Worm (Caenorhabditis elegans) whole organism, L4 larva: ENCODE measurements around the gene rps-14.

ENCODE experiments used
- D1046.2 ChIP-seq: fragments of 200-800 bp; sonication (Bioruptor generic); IDR thresholded peaks from 2 replicates; pipeline ENCODE4 v1.3.6; 2022; ENCODE audit warnings: missing genetic modification characterization, missing compliant biosample characterization
- F10B5.3 ChIP-seq: sonication (generic microtip); optimal IDR thresholded peaks from 2 replicates; lab custom pipeline; 2016; ENCODE audit warnings: mild to moderate bottlenecking, missing genetic modification characterization, missing compliant biosample characterization
- F49E8.2 ChIP-seq: sonication (generic microtip); optimal IDR thresholded peaks from 2 replicates; lab custom pipeline; 2016; ENCODE audit warnings: missing compliant biosample characterization, mild to moderate bottlenecking, missing genetic modification characterization, borderline replicate concordance
- T20F7.1 ChIP-seq: fragments of 200-800 bp; sonication (Bioruptor generic); optimal IDR thresholded peaks from 2 replicates; lab custom pipeline; 2018; ENCODE audit warnings: mild to moderate bottlenecking, missing genetic modification characterization, missing compliant biosample characterization
- T26A8.4 ChIP-seq: fragments of 200-800 bp; sonication (Bioruptor generic); IDR thresholded peaks from 2 replicates; pipeline ENCODE4 v1.3.6; 2022; ENCODE audit warnings: missing genetic modification characterization, missing compliant biosample characterization
- Y105C5A.15 ChIP-seq: fragments of 200-800 bp; sonication (Bioruptor generic); IDR thresholded peaks from 2 replicates; pipeline ENCODE4 v1.3.6; 2022; ENCODE audit warnings: missing genetic modification characterization, missing compliant biosample characterization
- Y48G9A.11 ChIP-seq: fragments of 200-800 bp; sonication (Bioruptor generic); IDR thresholded peaks from 2 replicates; pipeline ENCODE4 v1.3.6; 2022; ENCODE audit warnings: missing genetic modification reagents, missing genetic modification characterization, missing compliant biosample characterization
- ama-1 ChIP-seq: fragments of 150-350 bp; optimal IDR thresholded peaks from 2 replicates; lab custom pipeline; 2014; ENCODE audit warnings: inconsistent platforms, mixed read lengths
- arid-1 ChIP-seq: fragments of 200-800 bp; sonication (Bioruptor generic); conservative IDR thresholded peaks from 2 replicates; pipeline ENCODE4 v1.3.6; 2022; ENCODE audit warnings: missing genetic modification reagents, missing genetic modification characterization, missing compliant biosample characterization
- ceh-28 ChIP-seq: fragments of 150-350 bp; optimal IDR thresholded peaks from 2 replicates; lab custom pipeline; 2014; ENCODE audit warnings: missing biosample characterization, missing genetic modification reagents, missing genetic modification characterization
- ceh-44 ChIP-seq: fragments of 200-800 bp; sonication (Bioruptor generic); IDR thresholded peaks from 2 replicates; pipeline ENCODE4 v1.3.6; 2022; ENCODE audit warnings: missing genetic modification reagents, missing genetic modification characterization, missing compliant biosample characterization
- ceh-82 ChIP-seq: sonication (generic microtip); optimal IDR thresholded peaks from 2 replicates; lab custom pipeline; 2017; ENCODE audit warnings: missing biosample characterization, missing genetic modification characterization
- cey-2 ChIP-seq: sonication (generic microtip); optimal IDR thresholded peaks from 3 replicates; lab custom pipeline; 2017; ENCODE audit warnings: missing genetic modification characterization, mild to moderate bottlenecking, missing compliant biosample characterization, antibody characterized with exemption, borderline replicate concordance; ENCODE audit not compliant: insufficient read depth
- ctbp-1 ChIP-seq: fragments of 200-800 bp; sonication (Bioruptor generic); IDR thresholded peaks from 2 replicates; pipeline ENCODE4 v1.3.6; 2022; ENCODE audit warnings: missing genetic modification reagents, missing genetic modification characterization, missing compliant biosample characterization
- daf-12 ChIP-seq: fragments of 150-350 bp; optimal IDR thresholded peaks from 2 replicates; lab custom pipeline; 2014; ENCODE audit warnings: missing biosample characterization, missing genetic modification reagents, missing genetic modification characterization
- daf-19 ChIP-seq: fragments of 200-800 bp; sonication (Bioruptor generic); conservative IDR thresholded peaks from 2 replicates; pipeline ENCODE4 v1.3.6; 2022; ENCODE audit warnings: missing genetic modification characterization, missing compliant biosample characterization
- daf-8 ChIP-seq: fragments of 200-800 bp; sonication (Bioruptor generic); IDR thresholded peaks from 2 replicates; pipeline ENCODE4 v1.3.6; 2022; ENCODE audit warnings: missing genetic modification characterization, missing compliant biosample characterization
- dmd-8 ChIP-seq: fragments of 200-800 bp; sonication (Bioruptor generic); IDR thresholded peaks from 2 replicates; pipeline ENCODE4 v1.3.6; 2022; ENCODE audit warnings: missing genetic modification characterization, missing compliant biosample characterization
- dpl-1 ChIP-seq: fragments of 150-350 bp; optimal IDR thresholded peaks from 2 replicates; lab custom pipeline; 2014; ENCODE audit warnings: missing biosample characterization, missing genetic modification reagents, missing genetic modification characterization
- fkh-10 ChIP-seq: fragments of 150-350 bp; optimal IDR thresholded peaks from 2 replicates; lab custom pipeline; 2014; ENCODE audit warnings: missing biosample characterization, missing genetic modification reagents, missing genetic modification characterization
- fos-1 ChIP-seq: fragments of 150-350 bp; optimal IDR thresholded peaks from 2 replicates; lab custom pipeline; 2014; ENCODE audit warnings: missing biosample characterization, missing genetic modification characterization
- jun-1 ChIP-seq: fragments of 150-350 bp; optimal IDR thresholded peaks from 2 replicates; lab custom pipeline; 2014; ENCODE audit warnings: missing biosample characterization, missing genetic modification reagents, missing genetic modification characterization
- lim-7 ChIP-seq: fragments of 200-800 bp; sonication (Bioruptor generic); IDR thresholded peaks from 2 replicates; pipeline ENCODE4 v1.3.6; 2022; ENCODE audit warnings: missing genetic modification characterization, missing compliant biosample characterization
- lin-15B ChIP-seq: fragments of 150-350 bp; sonication (generic microtip); optimal IDR thresholded peaks from 3 replicates; lab custom pipeline; 2014; ENCODE audit warnings: missing biosample characterization, missing genetic modification characterization
- lin-29 ChIP-seq: fragments of 200-800 bp; sonication (Bioruptor generic); IDR thresholded peaks from 2 replicates; pipeline ENCODE4 v1.3.6; 2022; ENCODE audit warnings: missing genetic modification reagents, missing genetic modification characterization, missing compliant biosample characterization
- lin-38 ChIP-seq: fragments of 200-800 bp; sonication (Bioruptor generic); IDR thresholded peaks from 2 replicates; pipeline ENCODE4 v1.3.6; 2022; ENCODE audit warnings: missing genetic modification reagents, missing genetic modification characterization, missing compliant biosample characterization
- lsy-2 ChIP-seq, 2 experiments: fragments of 150-350 bp in 1 of 2; sonication (generic microtip) in 1 of 2; optimal IDR thresholded peaks; 2 replicates each; lab custom pipeline; 2014 to 2017; ENCODE audit warnings: missing biosample characterization in 2 of 2, missing genetic modification characterization in 2 of 2
- madf-5 ChIP-seq, 2 experiments: fragments of 200-800 bp; sonication (Bioruptor generic); IDR thresholded peaks; 2 replicates each; pipeline ENCODE4 v1.3.6; 2022; ENCODE audit warnings: missing compliant biosample characterization in 2 of 2, missing genetic modification characterization in 2 of 2
- mdl-1 ChIP-seq, 2 experiments: fragments of 150-350 bp in 1 of 2; sonication (generic microtip) in 1 of 2; optimal IDR thresholded peaks; 2 replicates each; lab custom pipeline; 2014 to 2017; ENCODE audit warnings: missing biosample characterization in 2 of 2, missing genetic modification characterization in 2 of 2
- mes-2 ChIP-seq: sonication (generic microtip); optimal IDR thresholded peaks from 2 replicates; lab custom pipeline; 2016; ENCODE audit warnings: missing genotype, mild to moderate bottlenecking, missing genetic modification characterization, missing compliant biosample characterization; ENCODE audit not compliant: poor library complexity, severe bottlenecking
- mxl-2 ChIP-seq: fragments of 200-800 bp; sonication (Bioruptor generic); conservative IDR thresholded peaks from 2 replicates; pipeline ENCODE4 v1.3.6; 2022; ENCODE audit warnings: missing genetic modification reagents, missing genetic modification characterization, missing compliant biosample characterization
- nhr-10 ChIP-seq: fragments of 150-350 bp; optimal IDR thresholded peaks from 2 replicates; lab custom pipeline; 2014; ENCODE audit warnings: missing biosample characterization, missing genetic modification characterization
- nhr-111 ChIP-seq: fragments of 200-800 bp; sonication (Bioruptor generic); optimal IDR thresholded peaks from 2 replicates; lab custom pipeline; 2018; ENCODE audit warnings: mild to moderate bottlenecking, missing genetic modification characterization, missing compliant biosample characterization
- nhr-25 ChIP-seq: sonication (generic microtip); optimal IDR thresholded peaks from 2 replicates; lab custom pipeline; 2017; ENCODE audit warnings: missing genetic modification characterization, mild to moderate bottlenecking, missing compliant biosample characterization, antibody characterized with exemption, moderate library complexity, borderline replicate concordance; ENCODE audit not compliant: insufficient read depth
- nhr-28 ChIP-seq: fragments of 150-350 bp; optimal IDR thresholded peaks from 2 replicates; lab custom pipeline; 2014; ENCODE audit warnings: missing biosample characterization, missing genetic modification characterization
- nhr-42 ChIP-seq: fragments of 200-800 bp; sonication (Bioruptor generic); IDR thresholded peaks from 2 replicates; pipeline ENCODE4 v1.3.6; 2022; ENCODE audit warnings: missing genetic modification characterization, missing compliant biosample characterization
- nhr-6 ChIP-seq: fragments of 150-350 bp; optimal IDR thresholded peaks from 2 replicates; lab custom pipeline; 2014; ENCODE audit warnings: missing biosample characterization, missing genetic modification characterization
- nhr-76 ChIP-seq: fragments of 150-350 bp; optimal IDR thresholded peaks from 2 replicates; lab custom pipeline; 2014; ENCODE audit warnings: missing biosample characterization, missing genetic modification characterization
- pha-4 ChIP-seq, 2 experiments: fragments of 150-350 bp in 1 of 2; fragments of 200-800 bp in 1 of 2; sonication (Bioruptor generic) in 1 of 2; IDR thresholded peaks in 1 of 2; optimal IDR thresholded peaks in 1 of 2; 2 replicates each; pipeline versions ENCODE4 v1.3.6 to Lab custom; 2014 to 2022; ENCODE audit warnings: missing genetic modification characterization in 2 of 2, missing genetic modification reagents in 2 of 2, missing biosample characterization in 1 of 2, missing compliant biosample characterization in 1 of 2
- php-3 ChIP-seq: fragments of 200-800 bp; sonication (Bioruptor generic); IDR thresholded peaks from 2 replicates; pipeline ENCODE4 v1.3.6; 2022; ENCODE audit warnings: missing genetic modification reagents, missing genetic modification characterization, missing compliant biosample characterization
- pqm-1 ChIP-seq: sonication (generic microtip); optimal IDR thresholded peaks from 2 replicates; lab custom pipeline; 2017; ENCODE audit warnings: missing biosample characterization, missing genetic modification characterization
- sdz-12 ChIP-seq: fragments of 200-800 bp; sonication (Bioruptor generic); optimal IDR thresholded peaks from 2 replicates; lab custom pipeline; 2018; ENCODE audit warnings: mild to moderate bottlenecking, missing genetic modification characterization, missing compliant biosample characterization
- set-16 ChIP-seq: fragments of 200-800 bp; sonication (Bioruptor generic); IDR thresholded peaks from 2 replicates; pipeline ENCODE4 v1.3.6; 2022; ENCODE audit warnings: missing genetic modification reagents, missing genetic modification characterization, missing compliant biosample characterization
- tag-97 ChIP-seq: fragments of 200-800 bp; sonication (Bioruptor generic); IDR thresholded peaks from 2 replicates; pipeline ENCODE4 v1.3.6; 2022; ENCODE audit warnings: missing genetic modification characterization, missing compliant biosample characterization
- tra-1 ChIP-seq: fragments of 200-800 bp; sonication (Bioruptor generic); IDR thresholded peaks from 2 replicates; pipeline ENCODE4 v1.3.6; 2022; ENCODE audit warnings: missing genetic modification reagents, missing genetic modification characterization, missing compliant biosample characterization
- unc-39 ChIP-seq: sonication (generic microtip); optimal IDR thresholded peaks from 2 replicates; lab custom pipeline; 2017; ENCODE audit warnings: missing biosample characterization, missing genetic modification characterization
- vab-7 ChIP-seq: fragments of 200-800 bp; sonication (Bioruptor generic); IDR thresholded peaks from 2 replicates; pipeline ENCODE4 v1.3.6; 2022; ENCODE audit warnings: missing genetic modification reagents, missing genetic modification characterization, missing compliant biosample characterization
- zfp-2 ChIP-seq: sonication (generic microtip); optimal IDR thresholded peaks from 2 replicates; lab custom pipeline; 2016; ENCODE audit warnings: mild to moderate bottlenecking, missing genetic modification characterization, missing compliant biosample characterization
- zip-2 ChIP-seq: fragments of 150-350 bp; optimal IDR thresholded peaks from 2 replicates; lab custom pipeline; 2014; ENCODE audit warnings: missing biosample characterization, missing genetic modification characterization
- ztf-7 ChIP-seq: fragments of 150-350 bp; optimal IDR thresholded peaks from 2 replicates; lab custom pipeline; 2014; ENCODE audit warnings: missing biosample characterization, missing genetic modification characterization

Gene rps-14

ce11 chrIII:7181822-7182221 lies 2.4 kb upstream of the rps-14 start, which contains the start of gene epg-4 (continued):
- TF ChIP-seq ztf-7: no peak
- no peak for TF ChIP-seq Y105C5A.15
- no peak for TF ChIP-seq madf-5 (GFP tag; IDR thresholded peaks at IDR 0.05; lab: Robert Waterston, UW)
- TF ChIP-seq pqm-1 (tag; lab: Kevin White, UChicago): peak; percentile 4
- no peak for TF ChIP-seq nhr-10 (tag; lab: Kevin White, UChicago)
- TF ChIP-seq set-16: no peak
- TF ChIP-seq Y48G9A.11 (GFP tag; lab: Robert Waterston, UW): no peak
- TF ChIP-seq nhr-42 (GFP tag; lab: Robert Waterston, UW): no peak
- no peak for TF ChIP-seq lin-29 (GFP tag; lab: Robert Waterston, UW)
- TF ChIP-seq tag-97 (GFP tag; lab: Robert Waterston, UW): no peak
- TF ChIP-seq F10B5.3 (tag; lab: Kevin White, UChicago): no peak
- TF ChIP-seq nhr-28 (tag; lab: Kevin White, UChicago): peak; percentile 52
- no peak for TF ChIP-seq mxl-2
- TF ChIP-seq unc-39 (tag; lab: Kevin White, UChicago): no peak
- TF ChIP-seq daf-8: no peak
- TF ChIP-seq ceh-44: no peak
- TF ChIP-seq ama-1 (lab: Kevin White, UChicago): peak; percentile 76

ce11 chrIII:7180613-7181012 lies 1.2 kb upstream of the rps-14 start, which contains the start of gene ndab-2:
TSS of gene ndab-2 (plus strand) at chrIII:7180752.
- no peak for TF ChIP-seq D1046.2
- no peak for TF ChIP-seq nhr-76 (tag; lab: Kevin White, UChicago)
- no peak for TF ChIP-seq mdl-1 (tag; optimal IDR thresholded peaks at IDR 0.05; lab: Kevin White, UChicago)
- TF ChIP-seq lin-38 (GFP tag; lab: Robert Waterston, UW): peak; percentile 53
- TF ChIP-seq nhr-111 (GFP tag; lab: Kevin White, UChicago): no peak
- TF ChIP-seq tra-1 (GFP tag; lab: Robert Waterston, UW): no peak
- no peak for TF ChIP-seq zfp-2 (tag; lab: Kevin White, UChicago)
- TF ChIP-seq T20F7.1 (GFP tag; lab: Kevin White, UChicago): no peak
- TF ChIP-seq fos-1 (tag; lab: Kevin White, UChicago): no peak
- no peak for TF ChIP-seq ceh-82
- TF ChIP-seq F10B5.3 (tag; lab: Kevin White, UChicago): no peak
- no peak for TF ChIP-seq sdz-12
- no peak for TF ChIP-seq lin-15B (tag; lab: Kevin White, UChicago)
- TF ChIP-seq dpl-1 (GFP tag; lab: Kevin White, UChicago): no peak
- no peak for TF ChIP-seq ceh-28 (tag; lab: Kevin White, UChicago)
- TF ChIP-seq lsy-2 (tag; optimal IDR thresholded peaks at IDR 0.05; lab: Kevin White, UChicago): peak in 1 of 2 experiments; percentile 14
- TF ChIP-seq arid-1: no peak
- 0 out of 2 replicates have a peak, but pooled peaks have one; percentile 39 for TF ChIP-seq ctbp-1 (GFP tag; lab: Robert Waterston, UW)
- TF ChIP-seq zip-2 (tag; lab: Kevin White, UChicago): no peak
- TF ChIP-seq mxl-2: no peak
- TF ChIP-seq Y48G9A.11 (GFP tag; lab: Robert Waterston, UW): peak; percentile 51; the same call in 1 of the 2 replicates
- TF ChIP-seq jun-1 (tag; lab: Kevin White, UChicago): no peak
- no peak for TF ChIP-seq nhr-6
- TF ChIP-seq nhr-25: no peak
- TF ChIP-seq mes-2: peak; percentile 34
- no peak for TF ChIP-seq fkh-10 (GFP tag; lab: Kevin White, UChicago)
- no peak for TF ChIP-seq T26A8.4 (GFP tag; lab: Robert Waterston, UW)
- no peak for TF ChIP-seq cey-2 (tag; lab: Kevin White, UChicago)
- TF ChIP-seq php-3 (GFP tag; lab: Robert Waterston, UW): no peak
- TF ChIP-seq vab-7 (GFP tag; lab: Robert Waterston, UW): no peak
- peak; percentile 52 for TF ChIP-seq pha-4 (GFP tag; IDR thresholded peaks at IDR 0.05; lab: Robert Waterston, UW)
- TF ChIP-seq pha-4 (tag; optimal IDR thresholded peaks at IDR 0.05; lab: Kevin White, UChicago): no peak
- TF ChIP-seq daf-19 (GFP tag; lab: Robert Waterston, UW): no peak
- no peak for TF ChIP-seq daf-12 (tag; lab: Kevin White, UChicago)
- TF ChIP-seq dmd-8: no peak
- no peak for TF ChIP-seq F49E8.2 (tag; lab: Kevin White, UChicago)
- no peak; the same call in 1 of the 2 replicates for TF ChIP-seq lim-7
- no peak for TF ChIP-seq ceh-44
